Worm (Caenorhabditis elegans) whole organism, early embryonic: Measurements from ENCODE around the gene F13C5.5.

ENCODE experiments used
- B0310.2 ChIP-seq: sonication (generic microtip); optimal IDR thresholded peaks from 2 replicates; lab custom pipeline; 2016; ENCODE audit warnings: mild to moderate bottlenecking, missing genetic modification characterization, missing compliant biosample characterization
- F13C5.2 ChIP-seq: sonication (generic microtip); optimal IDR thresholded peaks from 2 replicates; lab custom pipeline; 2017; ENCODE audit warnings: mild to moderate bottlenecking, missing genetic modification characterization, inconsistent platforms, missing compliant biosample characterization
- ama-1 ChIP-seq: fragments of 150-350 bp; optimal IDR thresholded peaks from 2 replicates; lab custom pipeline; 2014
- ceh-36 ChIP-seq: sonication (generic microtip); optimal IDR thresholded peaks from 2 replicates; lab custom pipeline; 2016; ENCODE audit warnings: missing genetic modification characterization, inconsistent platforms, missing compliant biosample characterization
- flt-1 ChIP-seq: fragments of 200-800 bp; sonication (Bioruptor generic); IDR thresholded peaks from 2 replicates; pipeline ENCODE4 v1.3.6; 2022; ENCODE audit warnings: missing genetic modification characterization, missing compliant biosample characterization
- scrt-1 ChIP-seq: fragments of 200-800 bp; sonication (Bioruptor generic); IDR thresholded peaks from 2 replicates; pipeline ENCODE4 v1.3.6; 2022; ENCODE audit warnings: missing genetic modification characterization, missing compliant biosample characterization

ce11 chrX:641440-641839, 33.1 kb upstream of the F13C5.5 start, which contains the start of gene M6.11:
- TF ChIP-seq ceh-36 (no peak), F13C5.2 (tag; lab: Kevin White, UChicago) (no peak), ama-1 (no peak), flt-1 (GFP tag; lab: Robert Waterston, UW) (no peak), B0310.2 (tag; lab: Kevin White, UChicago) (no peak), scrt-1 (GFP tag; lab: Robert Waterston, UW) (no peak)
